Fruit fly (Drosophila melanogaster): ENCODE results near the gene alpha-Est4.
A peak's percentile ranks its signal among the peaks of the same experiment; 100 is the strongest.

The alpha-Est4 gene

dm6 chr3R:7492099-7492498, 46.3 kb downstream of the alpha-Est4 start (continued):
- TF ChIP-seq ERR (GFP tag; optimal IDR thresholded peaks at IDR 0.05) (peak; percentile 69), tup (GFP tag; optimal IDR thresholded peaks at IDR 0.05) (no peak), CG1602 (GFP tag; optimal IDR thresholded peaks at IDR 0.05) (peak; percentile 24), CG1792 (GFP tag; optimal IDR thresholded peaks at IDR 0.05) (no peak), Hmx (GFP tag; optimal IDR thresholded peaks at IDR 0.05) (no peak), CG8359 (GFP tag; optimal IDR thresholded peaks at IDR 0.05; ENCODE audit: borderline replicate concordance) (no peak), CG18619 (GFP tag; optimal IDR thresholded peaks at IDR 0.05) (no peak), scrt (GFP tag; optimal IDR thresholded peaks at IDR 0.05) (no peak), Ets65A (GFP tag) (peak; percentile 36), MTF-1 (GFP tag; optimal IDR thresholded peaks at IDR 0.05; ENCODE audit: borderline replicate concordance) (no peak), CG2120 (GFP tag; optimal IDR thresholded peaks at IDR 0.05) (peak; percentile 24), CG9437 (GFP tag; optimal IDR thresholded peaks at IDR 0.05) (no peak), CG2678 (tag; optimal IDR thresholded peaks at IDR 0.05) (peak; percentile 32), CG11247 (GFP tag; IDR thresholded peaks at IDR 0.05) (no peak), NFAT (GFP tag; IDR thresholded peaks at IDR 0.05) (peak; percentile 53; the same call in 1 of the 2 replicates), CG5245 (GFP tag; optimal IDR thresholded peaks at IDR 0.05) (no peak), chinmo (GFP tag; IDR thresholded peaks at IDR 0.05; ENCODE audit: partially characterized antibody) (peak; percentile 85; the same call in 2 of the 4 replicates), E2f2 (GFP tag; IDR thresholded peaks at IDR 0.05) (0 out of 2 replicates have a peak, but pooled peaks have one; percentile 8), HmgD (GFP tag; optimal IDR thresholded peaks at IDR 0.05) (no peak), CG7839 (tag; optimal IDR thresholded peaks at IDR 0.05) (peak; percentile 51), CG7556 (GFP tag; optimal IDR thresholded peaks at IDR 0.05) (peak; percentile 12), mam (GFP tag; optimal IDR thresholded peaks at IDR 0.05) (peak; percentile 22), nerfin-2 (GFP tag; IDR thresholded peaks at IDR 0.05; ENCODE audit: partially characterized antibody) (peak; percentile 78), Nf-YB (GFP tag; optimal IDR thresholded peaks at IDR 0.05) (no peak), CG31441 (GFP tag; IDR thresholded peaks at IDR 0.05) (0 out of 2 replicates have a peak, but pooled peaks have one; percentile 10), sd (tag; optimal IDR thresholded peaks at IDR 0.05) (no peak), oc (tag; optimal IDR thresholded peaks at IDR 0.05) (no peak), Lim3 (GFP tag; IDR thresholded peaks at IDR 0.05) (no peak), CG2889 (GFP tag; IDR thresholded peaks at IDR 0.05) (no peak), CG11695 (GFP tag; IDR thresholded peaks at IDR 0.05) (no peak), Dp (GFP tag; optimal IDR thresholded peaks at IDR 0.05) (no peak), Med (GFP tag) (peak; percentile 83), corto (GFP tag; optimal IDR thresholded peaks at IDR 0.05) (no peak), pfk (GFP tag; optimal IDR thresholded peaks at IDR 0.05) (no peak), CG3407 (GFP tag; optimal IDR thresholded peaks at IDR 0.05) (no peak), CG7745 (tag; optimal IDR thresholded peaks at IDR 0.05) (no peak), CG13123 (GFP tag; optimal IDR thresholded peaks at IDR 0.05) (no peak), NfI (GFP tag; optimal IDR thresholded peaks at IDR 0.05) (no peak), Bgb (GFP tag; IDR thresholded peaks at IDR 0.05; ENCODE audit: partially characterized antibody) (peak; percentile 84), CG3163 (GFP tag; optimal IDR thresholded peaks at IDR 0.05) (no peak), stc (GFP tag; IDR thresholded peaks at IDR 0.05) (no peak), esg (GFP tag; conservative IDR thresholded peaks at IDR 0.05) (0 out of 2 replicates have a peak, but pooled peaks have one; percentile 10), CG14710 (tag; optimal IDR thresholded peaks at IDR 0.05) (no peak), CoRest (tag; optimal IDR thresholded peaks at IDR 0.05) (peak; percentile 46), CG12299 (tag; optimal IDR thresholded peaks at IDR 0.05) (no peak), sna (GFP tag; IDR thresholded peaks at IDR 0.05; ENCODE audit: partially characterized antibody) (0 out of 2 replicates have a peak, but pooled peaks have one; percentile 38), ems (GFP tag; optimal IDR thresholded peaks at IDR 0.05) (peak; percentile 23), Bteb2 (GFP tag; optimal IDR thresholded peaks at IDR 0.05) (no peak), HLH4C (GFP tag; IDR thresholded peaks at IDR 0.05; ENCODE audit: partially characterized antibody) (peak; percentile 91), her (GFP tag; optimal IDR thresholded peaks at IDR 0.05) (no peak)

All from whole organism, embryonic.